Fruit fly (Drosophila melanogaster): Measurements from ENCODE around the gene CG10862.

The CG10862 gene

dm6 chr3L:3665288-3666210 is 11.0 kb upstream of the CG10862 start (continued):
- TF ChIP-seq Sox14 (GFP tag; optimal IDR thresholded peaks at IDR 0.05) = peak; percentile 36
- TF ChIP-seq net (GFP tag; optimal IDR thresholded peaks at IDR 0.05) = peak; percentile 35
- peak; percentile 71 for TF ChIP-seq Met (GFP tag; optimal IDR thresholded peaks at IDR 0.05)
- TF ChIP-seq CG34406 (GFP tag; optimal IDR thresholded peaks at IDR 0.05) = peak; percentile 60
- no peak for TF ChIP-seq Ets96B (tag; optimal IDR thresholded peaks at IDR 0.05)
- no peak for TF ChIP-seq Blimp-1 (GFP tag; optimal IDR thresholded peaks at IDR 0.05)
- TF ChIP-seq salr (GFP tag; optimal IDR thresholded peaks at IDR 0.05) = no peak
- TF ChIP-seq lz (GFP tag; optimal IDR thresholded peaks at IDR 0.05) = peak; percentile 35
- TF ChIP-seq fd59A (GFP tag; optimal IDR thresholded peaks at IDR 0.05) = no peak
- peak; percentile 31; the same call in 2 of the 3 replicates for TF ChIP-seq CG6163 (GFP tag; IDR thresholded peaks at IDR 0.05)
- no peak for TF ChIP-seq Eip93F (GFP tag; optimal IDR thresholded peaks at IDR 0.05)
- TF ChIP-seq topi (GFP tag; optimal IDR thresholded peaks at IDR 0.05) = no peak
- TF ChIP-seq CG6808 (GFP tag; optimal IDR thresholded peaks at IDR 0.05) = no peak

- TF ChIP-seq CG16779 (tag; optimal IDR thresholded peaks at IDR 0.05) (no peak), CG3919 (GFP tag; optimal IDR thresholded peaks at IDR 0.05) (no peak), CG4318 (GFP tag; optimal IDR thresholded peaks at IDR 0.05) (no peak), topi (GFP tag; optimal IDR thresholded peaks at IDR 0.05) (no peak), CG6276 (GFP tag; optimal IDR thresholded peaks at IDR 0.05) (no peak), CG6792 (GFP tag; optimal IDR thresholded peaks at IDR 0.05) (no peak), cyc (GFP tag; optimal IDR thresholded peaks at IDR 0.05) (no peak), Sox102F (GFP tag; optimal IDR thresholded peaks at IDR 0.05) (no peak), Gug (GFP tag; IDR thresholded peaks at IDR 0.05) (no peak), Eip78C (GFP tag) (no peak), CG8632 (GFP tag; optimal IDR thresholded peaks at IDR 0.05) (no peak), OdsH (GFP tag; optimal IDR thresholded peaks at IDR 0.05) (no peak), Hr4 (GFP tag; optimal IDR thresholded peaks at IDR 0.05) (no peak), CG7368 (GFP tag; optimal IDR thresholded peaks at IDR 0.05) (no peak), CG6808 (GFP tag; optimal IDR thresholded peaks at IDR 0.05) (no peak), ss (GFP tag; optimal IDR thresholded peaks at IDR 0.05) (no peak), CG34406 (GFP tag; optimal IDR thresholded peaks at IDR 0.05) (no peak), dsx (GFP tag; optimal IDR thresholded peaks at IDR 0.05; ENCODE audit: poor library complexity, severe bottlenecking) (no peak), CG15336 (GFP tag; IDR thresholded peaks at IDR 0.05) (no peak), CG3032 (tag; optimal IDR thresholded peaks at IDR 0.05) (no peak)
Observed at dm6 chr3L:3658768-3659167, 4.2 kb upstream of the CG10862 start, which contains the start of gene CG43098. Gene CG43098, plus strand, starts transcription at chr3L:3659068.

- TF ChIP-seq Ets21C (GFP tag; optimal IDR thresholded peaks at IDR 0.05) (peak; percentile 0), acj6 (GFP tag; optimal IDR thresholded peaks at IDR 0.05) (no peak), CG9139 (GFP tag; optimal IDR thresholded peaks at IDR 0.05) (no peak), Gug (GFP tag; IDR thresholded peaks at IDR 0.05) (no peak), Eip78C (GFP tag) (peak; percentile 65), esn (GFP tag; optimal IDR thresholded peaks at IDR 0.05) (peak; percentile 24), Met (GFP tag; optimal IDR thresholded peaks at IDR 0.05) (peak; percentile 18), Blimp-1 (GFP tag; optimal IDR thresholded peaks at IDR 0.05) (peak; percentile 25), Smox (GFP tag; optimal IDR thresholded peaks at IDR 0.05) (peak; percentile 22), Hr39 (GFP tag; optimal IDR thresholded peaks at IDR 0.05) (peak; percentile 19), Hr38 (GFP tag; optimal IDR thresholded peaks at IDR 0.05) (no peak), OdsH (GFP tag; optimal IDR thresholded peaks at IDR 0.05) (peak; percentile 7), svp (GFP tag) (peak; percentile 66)
Observed at dm6 chr3L:3657897-3658296, 3.3 kb upstream of the CG10862 start.

All from whole organism, prepupa.